Worm (Caenorhabditis elegans) whole organism, L4 larva: Measurements from ENCODE around the gene srab-8.

Source experiments
- D1046.2 ChIP-seq: fragments of 200-800 bp; sonication (Bioruptor generic); IDR thresholded peaks from 2 replicates; pipeline ENCODE4 v1.3.6; 2022; ENCODE audit warnings: missing genetic modification characterization, missing compliant biosample characterization
- F10B5.3 ChIP-seq: sonication (generic microtip); optimal IDR thresholded peaks from 2 replicates; lab custom pipeline; 2016; ENCODE audit warnings: mild to moderate bottlenecking, missing genetic modification characterization, missing compliant biosample characterization
- F26F4.8 ChIP-seq: fragments of 200-800 bp; sonication (Bioruptor generic); conservative IDR thresholded peaks from 2 replicates; pipeline ENCODE4 v1.3.6; 2022; ENCODE audit warnings: missing genetic modification characterization, missing compliant biosample characterization
- F44E2.7 ChIP-seq: fragments of 200-800 bp; sonication (Bioruptor generic); IDR thresholded peaks from 2 replicates; pipeline ENCODE4 v2.1.2; 2022; ENCODE audit warnings: missing genetic modification characterization, missing compliant biosample characterization
- Y48G9A.11 ChIP-seq: fragments of 200-800 bp; sonication (Bioruptor generic); IDR thresholded peaks from 2 replicates; pipeline ENCODE4 v1.3.6; 2022; ENCODE audit warnings: missing genetic modification reagents, missing genetic modification characterization, missing compliant biosample characterization
- aha-1 ChIP-seq: fragments of 150-350 bp; peaks from one replicate; lab custom pipeline; 2014; ENCODE audit warnings: missing biosample characterization, missing genetic modification characterization
- aly-2 ChIP-seq: sonication (generic microtip); optimal IDR thresholded peaks from 2 replicates; lab custom pipeline; 2018; ENCODE audit warnings: missing biosample characterization, missing genetic modification characterization
- ceh-20 ChIP-seq: fragments of 200-800 bp; sonication (Bioruptor generic); IDR thresholded peaks from 2 replicates; pipeline ENCODE4 v1.3.6; 2022; ENCODE audit warnings: missing genetic modification reagents, missing genetic modification characterization, missing compliant biosample characterization
- ceh-62 ChIP-seq: sonication (generic microtip); optimal IDR thresholded peaks from 2 replicates; lab custom pipeline; 2017; ENCODE audit warnings: missing biosample characterization, missing genetic modification characterization
- daf-19 ChIP-seq: fragments of 200-800 bp; sonication (Bioruptor generic); conservative IDR thresholded peaks from 2 replicates; pipeline ENCODE4 v1.3.6; 2022; ENCODE audit warnings: missing genetic modification characterization, missing compliant biosample characterization
- daf-8 ChIP-seq: fragments of 200-800 bp; sonication (Bioruptor generic); IDR thresholded peaks from 2 replicates; pipeline ENCODE4 v1.3.6; 2022; ENCODE audit warnings: missing genetic modification characterization, missing compliant biosample characterization
- dmd-6 ChIP-seq: fragments of 200-800 bp; sonication (Bioruptor generic); IDR thresholded peaks from 2 replicates; pipeline ENCODE4 v1.3.6; 2022; ENCODE audit warnings: missing genetic modification reagents, missing genetic modification characterization, missing compliant biosample characterization
- dmd-8 ChIP-seq: fragments of 200-800 bp; sonication (Bioruptor generic); IDR thresholded peaks from 2 replicates; pipeline ENCODE4 v1.3.6; 2022; ENCODE audit warnings: missing genetic modification characterization, missing compliant biosample characterization
- duxl-1 ChIP-seq: sonication (generic microtip); optimal IDR thresholded peaks from 2 replicates; lab custom pipeline; 2016; ENCODE audit warnings: mild to moderate bottlenecking, missing genetic modification characterization, moderate library complexity, missing compliant biosample characterization; ENCODE audit not compliant: poor library complexity
- dve-1 ChIP-seq: sonication (generic microtip); optimal IDR thresholded peaks from 2 replicates; lab custom pipeline; 2017; ENCODE audit warnings: antibody characterized with exemption, mild to moderate bottlenecking, missing genetic modification characterization, missing compliant biosample characterization; ENCODE audit not compliant: insufficient read depth
- egl-43 ChIP-seq: fragments of 200-800 bp; sonication (Bioruptor generic); IDR thresholded peaks from 2 replicates; pipeline ENCODE4 v1.3.6; 2022; ENCODE audit warnings: missing genetic modification reagents, missing genetic modification characterization, missing compliant biosample characterization
- fkh-10 ChIP-seq: fragments of 150-350 bp; optimal IDR thresholded peaks from 2 replicates; lab custom pipeline; 2014; ENCODE audit warnings: missing biosample characterization, missing genetic modification reagents, missing genetic modification characterization
- fos-1 ChIP-seq: fragments of 150-350 bp; optimal IDR thresholded peaks from 2 replicates; lab custom pipeline; 2014; ENCODE audit warnings: missing biosample characterization, missing genetic modification characterization
- hif-1 ChIP-seq, 2 experiments: sonication (generic microtip); optimal IDR thresholded peaks; 2 replicates each; lab custom pipeline; 2016 to 2017; ENCODE audit warnings: missing compliant biosample characterization in 2 of 2, missing genetic modification characterization in 2 of 2, missing genetic modification reagents in 2 of 2, missing genotype in 2 of 2, mild to moderate bottlenecking in 1 of 2
- lin-29 ChIP-seq: fragments of 200-800 bp; sonication (Bioruptor generic); IDR thresholded peaks from 2 replicates; pipeline ENCODE4 v1.3.6; 2022; ENCODE audit warnings: missing genetic modification reagents, missing genetic modification characterization, missing compliant biosample characterization
- lin-38 ChIP-seq: fragments of 200-800 bp; sonication (Bioruptor generic); IDR thresholded peaks from 2 replicates; pipeline ENCODE4 v1.3.6; 2022; ENCODE audit warnings: missing genetic modification reagents, missing genetic modification characterization, missing compliant biosample characterization
- mdl-1 ChIP-seq, 2 experiments: fragments of 150-350 bp in 1 of 2; sonication (generic microtip) in 1 of 2; optimal IDR thresholded peaks; 2 replicates each; lab custom pipeline; 2014 to 2017; ENCODE audit warnings: missing biosample characterization in 2 of 2, missing genetic modification characterization in 2 of 2
- mep-1 ChIP-seq: fragments of 150-350 bp; sonication (generic microtip); optimal IDR thresholded peaks from 3 replicates; lab custom pipeline; 2014; ENCODE audit warnings: missing biosample characterization, missing genetic modification characterization
- mes-2 ChIP-seq: sonication (generic microtip); optimal IDR thresholded peaks from 2 replicates; lab custom pipeline; 2016; ENCODE audit warnings: missing genotype, mild to moderate bottlenecking, missing genetic modification characterization, missing compliant biosample characterization; ENCODE audit not compliant: poor library complexity, severe bottlenecking
- mxl-3 ChIP-seq: fragments of 200-800 bp; sonication (Bioruptor generic); optimal IDR thresholded peaks from 2 replicates; lab custom pipeline; 2018; ENCODE audit warnings: mild to moderate bottlenecking, missing genetic modification characterization, missing compliant biosample characterization
- nhr-28 ChIP-seq: fragments of 150-350 bp; optimal IDR thresholded peaks from 2 replicates; lab custom pipeline; 2014; ENCODE audit warnings: missing biosample characterization, missing genetic modification characterization
- pha-4 ChIP-seq, 2 experiments: fragments of 150-350 bp in 1 of 2; fragments of 200-800 bp in 1 of 2; sonication (Bioruptor generic) in 1 of 2; IDR thresholded peaks in 1 of 2; optimal IDR thresholded peaks in 1 of 2; 2 replicates each; pipeline versions ENCODE4 v1.3.6 to Lab custom; 2014 to 2022; ENCODE audit warnings: missing genetic modification characterization in 2 of 2, missing genetic modification reagents in 2 of 2, missing biosample characterization in 1 of 2, missing compliant biosample characterization in 1 of 2
- php-3 ChIP-seq: fragments of 200-800 bp; sonication (Bioruptor generic); IDR thresholded peaks from 2 replicates; pipeline ENCODE4 v1.3.6; 2022; ENCODE audit warnings: missing genetic modification reagents, missing genetic modification characterization, missing compliant biosample characterization
- pqm-1 ChIP-seq: sonication (generic microtip); optimal IDR thresholded peaks from 2 replicates; lab custom pipeline; 2017; ENCODE audit warnings: missing biosample characterization, missing genetic modification characterization
- set-16 ChIP-seq: fragments of 200-800 bp; sonication (Bioruptor generic); IDR thresholded peaks from 2 replicates; pipeline ENCODE4 v1.3.6; 2022; ENCODE audit warnings: missing genetic modification reagents, missing genetic modification characterization, missing compliant biosample characterization
- spr-1 ChIP-seq: sonication (generic microtip); optimal IDR thresholded peaks from 2 replicates; lab custom pipeline; 2016; ENCODE audit warnings: mild to moderate bottlenecking, missing genetic modification characterization, missing compliant biosample characterization
- tag-97 ChIP-seq: fragments of 200-800 bp; sonication (Bioruptor generic); IDR thresholded peaks from 2 replicates; pipeline ENCODE4 v1.3.6; 2022; ENCODE audit warnings: missing genetic modification characterization, missing compliant biosample characterization
- unc-62 ChIP-seq, 3 experiments: fragments of 150-350 bp in 1 of 3; sonication (generic microtip); optimal IDR thresholded peaks in 2 of 3; peaks in 1 of 3; 1 replicate in 1 of 3; 2 replicates in 2 of 3; lab custom pipeline; 2014 to 2017; ENCODE audit warnings: missing biosample characterization in 3 of 3, missing genetic modification characterization in 3 of 3, missing genetic modification reagents in 3 of 3, missing genotype in 1 of 3
- vab-7 ChIP-seq: fragments of 200-800 bp; sonication (Bioruptor generic); IDR thresholded peaks from 2 replicates; pipeline ENCODE4 v1.3.6; 2022; ENCODE audit warnings: missing genetic modification reagents, missing genetic modification characterization, missing compliant biosample characterization
- zip-2 ChIP-seq: fragments of 150-350 bp; optimal IDR thresholded peaks from 2 replicates; lab custom pipeline; 2014; ENCODE audit warnings: missing biosample characterization, missing genetic modification characterization
- ztf-7 ChIP-seq: fragments of 150-350 bp; optimal IDR thresholded peaks from 2 replicates; lab custom pipeline; 2014; ENCODE audit warnings: missing biosample characterization, missing genetic modification characterization

Gene srab-8

DNA sequence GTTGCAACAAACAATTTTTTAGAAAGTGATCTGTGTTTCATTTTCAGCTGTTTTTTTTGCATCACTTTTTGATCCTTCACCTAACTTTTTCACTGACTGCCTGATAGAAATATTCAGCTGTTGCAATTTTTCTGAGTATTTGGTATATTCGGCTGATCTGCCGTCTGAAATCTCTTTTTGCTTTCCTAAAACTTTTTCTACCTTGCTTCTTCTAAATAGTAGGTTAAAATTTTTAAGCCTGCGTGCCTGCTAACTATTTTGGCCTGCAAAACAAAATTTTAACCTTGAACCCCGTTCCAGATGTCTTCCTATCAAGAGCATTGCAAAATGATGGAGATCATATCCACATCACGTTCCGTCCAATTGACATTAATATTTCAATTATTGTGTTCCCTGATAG is at the start of gene srab-8:
Gene srab-8 (plus strand): TSS at position 301 of the 400 bp plus-strand sequence.
- no peak for TF ChIP-seq pqm-1
- TF ChIP-seq, all 104 proteins: peak for 0

DNA sequence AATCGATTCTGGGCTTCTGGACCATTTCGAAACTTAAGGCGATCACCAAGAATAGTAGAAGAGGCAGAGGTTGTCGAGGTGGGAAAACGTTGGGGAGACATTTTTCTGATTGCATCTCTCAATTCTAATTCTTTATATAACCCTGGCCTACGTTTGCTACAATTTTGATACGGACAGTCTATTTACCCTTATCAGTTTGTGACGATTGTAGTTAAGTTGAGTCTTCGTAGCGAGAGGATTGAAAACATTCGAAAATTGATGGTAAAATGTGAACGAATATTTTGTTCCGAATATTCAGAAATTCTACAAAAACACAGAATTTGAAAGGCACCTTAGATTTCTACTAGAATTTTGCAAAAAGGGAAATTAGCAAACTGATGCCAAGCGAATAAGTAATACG is 48.6 kb upstream of the srab-8 start, which contains the start of gene Y73C8C.10:
Gene Y73C8C.10 (minus strand): TSS at position 101 of the 400 bp plus-strand sequence.
- no peak for TF ChIP-seq daf-8 (GFP tag; lab: Robert Waterston, UW)
- no peak for TF ChIP-seq dmd-8 (GFP tag; lab: Robert Waterston, UW)
- TF ChIP-seq aha-1 (tag; lab: Kevin White, UChicago) = peak; percentile 32
- no peak for TF ChIP-seq lin-38 (GFP tag; lab: Robert Waterston, UW)
- peak; percentile 64 for TF ChIP-seq nhr-28 (tag; lab: Kevin White, UChicago)

DNA sequence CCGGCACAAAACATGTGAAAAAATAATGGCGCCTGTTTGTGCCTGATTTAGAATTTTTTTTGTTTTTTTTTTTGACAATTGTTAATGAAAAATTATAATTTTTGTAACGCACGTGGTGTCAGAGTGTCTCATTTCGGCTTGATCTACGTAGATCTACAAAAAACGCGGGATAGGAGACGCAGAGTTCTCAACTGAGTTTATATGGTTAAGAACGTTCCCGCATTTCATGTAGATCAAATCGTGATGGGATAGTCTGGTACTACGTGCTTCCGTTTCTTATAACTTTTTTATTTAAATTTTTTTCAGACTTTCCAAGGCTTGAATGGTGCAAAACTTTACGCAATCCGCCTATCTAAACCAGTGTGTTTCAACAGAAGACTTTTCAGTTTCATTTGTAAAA is 47.5 kb upstream of the srab-8 start, which contains the start of gene tat-6:
Gene tat-6 (plus strand): TSS at position 301 of the 400 bp plus-strand sequence.
- TF ChIP-seq duxl-1 (tag; lab: Kevin White, UChicago) (no peak), aly-2 (tag; lab: Kevin White, UChicago) (no peak), fos-1 (tag; lab: Kevin White, UChicago) (no peak), ztf-7 (no peak), ceh-62 (tag; lab: Kevin White, UChicago) (no peak), dmd-8 (GFP tag; lab: Robert Waterston, UW) (no peak), daf-19 (GFP tag; lab: Robert Waterston, UW) (no peak), dve-1 (tag; lab: Kevin White, UChicago) (no peak), set-16 (no peak), hif-1 (tag; optimal IDR thresholded peaks at IDR 0.05; lab: Kevin White, UChicago) (no peak)

DNA sequence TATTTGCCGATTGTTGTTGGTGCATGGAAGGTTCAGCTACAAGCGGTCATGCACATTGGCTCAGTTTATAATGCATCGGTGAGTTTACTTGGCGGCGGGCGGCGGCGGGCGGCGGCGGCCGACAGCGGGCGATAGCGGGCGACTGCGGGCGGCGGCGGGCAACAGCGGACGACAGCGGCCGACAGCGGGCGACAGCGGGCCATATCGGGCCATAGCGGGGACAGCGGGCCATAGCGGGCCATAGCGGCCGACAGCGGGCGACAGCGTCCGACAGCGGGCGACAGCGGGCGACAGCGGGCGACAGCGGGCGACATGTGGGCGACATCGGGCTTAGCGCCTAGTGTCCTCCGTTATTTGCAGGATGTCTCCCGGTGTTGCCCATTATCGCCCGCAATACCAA is 44.1 kb upstream of the srab-8 start:
- TF ChIP-seq tag-97 (GFP tag; lab: Robert Waterston, UW) = no peak
- TF ChIP-seq F44E2.7 (GFP tag; lab: Robert Waterston, UW) = peak; percentile 62; the same call in 1 of the 2 replicates
- TF ChIP-seq ceh-62 (tag; lab: Kevin White, UChicago) = no peak
- TF ChIP-seq set-16 = peak; percentile 99
- no peak for TF ChIP-seq spr-1
- TF ChIP-seq zip-2 (tag; lab: Kevin White, UChicago) = no peak
- no peak for TF ChIP-seq mdl-1 (tag; optimal IDR thresholded peaks at IDR 0.05; lab: Kevin White, UChicago)
- 0 out of 2 replicates have a peak, but pooled peaks have one; percentile 11 for TF ChIP-seq egl-43 (GFP tag; lab: Robert Waterston, UW)
- TF ChIP-seq fkh-10 (GFP tag; lab: Kevin White, UChicago) = no peak
- TF ChIP-seq Y48G9A.11 (GFP tag; lab: Robert Waterston, UW) = peak; percentile 41; the same call in 1 of the 2 replicates
- no peak for TF ChIP-seq aly-2 (tag; lab: Kevin White, UChicago)
- TF ChIP-seq ceh-20 = no peak
- no peak for TF ChIP-seq dmd-6

DNA sequence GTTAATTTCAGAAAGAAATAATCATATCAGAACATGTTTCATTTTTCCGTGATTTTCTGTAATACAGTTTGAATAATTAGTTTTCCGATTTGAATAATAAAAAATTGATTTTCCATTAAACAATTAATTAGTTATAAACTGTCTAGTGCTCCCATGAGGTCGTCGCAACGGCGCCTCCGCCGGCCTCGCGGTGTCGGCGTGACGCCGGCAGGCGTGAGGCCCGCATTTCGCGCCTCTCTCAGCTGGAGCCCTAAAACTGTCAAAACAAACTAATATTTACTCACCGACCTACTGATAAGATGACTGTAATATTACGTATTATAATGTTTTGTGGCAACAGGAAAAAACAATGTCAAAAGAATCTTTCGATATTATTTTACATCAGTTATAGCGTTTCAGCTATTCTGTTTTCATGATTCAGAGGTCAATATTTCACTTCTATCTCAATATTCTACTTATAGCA is 42.9 kb upstream of the srab-8 start, which contains the start of gene F02C9.2:
Gene F02C9.2 (plus strand): TSS at position 413 of the 463 bp plus-strand sequence.
- TF ChIP-seq lin-29 (GFP tag; lab: Robert Waterston, UW) (no peak), set-16 (peak; percentile 76)
- TF ChIP-seq, all 104 proteins: peak for 1

DNA sequence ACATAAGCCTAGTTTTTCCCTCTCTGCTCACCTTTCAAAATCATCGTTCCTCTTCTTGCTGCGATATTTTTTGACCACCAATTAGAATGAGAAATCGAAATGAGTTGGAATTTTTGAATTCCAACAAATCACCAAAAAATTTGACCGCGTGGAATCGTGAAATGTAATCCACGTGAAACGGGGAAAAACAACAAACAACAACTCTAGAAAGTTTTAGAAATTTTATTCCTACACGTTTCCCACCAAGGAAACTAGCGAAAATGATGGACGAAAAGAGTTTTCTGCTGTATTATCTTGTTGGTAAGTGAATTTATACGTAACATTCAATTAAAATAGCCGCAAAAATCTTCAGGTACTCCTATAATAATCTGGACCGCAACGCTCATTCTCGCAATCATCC is 37.8 kb upstream of the srab-8 start, which contains the start of the genes irld-3 and F02C9.1:
Gene irld-3 (minus strand): TSS at position 101 of the 400 bp plus-strand sequence.
Gene F02C9.1 (plus strand): TSS at position 216 of the 400 bp plus-strand sequence.
- TF ChIP-seq mep-1 (no peak), unc-62 (GFP tag; optimal IDR thresholded peaks at IDR 0.05 in 1 of 2; lab: Kevin White, UChicago) (peak in 1 of 2 experiments; percentile 39), unc-62 (tag; optimal IDR thresholded peaks at IDR 0.05; lab: Kevin White, UChicago) (no peak)

DNA sequence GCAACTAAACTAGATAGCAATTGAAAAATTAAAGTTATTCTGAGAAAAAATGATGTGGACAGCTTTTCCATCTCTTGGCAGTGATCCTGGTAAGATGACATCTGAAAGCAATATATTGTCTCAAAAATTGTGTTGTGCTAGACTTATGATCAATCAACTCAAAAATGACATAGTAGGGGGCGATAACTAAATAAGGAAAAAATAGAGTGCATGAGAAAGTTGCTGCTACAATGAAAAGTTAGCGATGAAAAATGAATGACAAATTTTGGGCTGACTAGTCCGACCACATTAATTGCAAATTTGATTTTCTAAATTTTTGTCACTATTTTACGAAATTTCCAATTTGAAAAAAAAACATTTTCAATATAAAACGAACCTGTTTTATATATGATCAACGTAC is 35.1 kb upstream of the srab-8 start, which contains the start of gene srab-9:
Gene srab-9 (minus strand): TSS at position 101 of the 400 bp plus-strand sequence.
- TF ChIP-seq pha-4 (GFP tag; IDR thresholded peaks at IDR 0.05; lab: Robert Waterston, UW) = no peak
- no peak for TF ChIP-seq pha-4 (tag; optimal IDR thresholded peaks at IDR 0.05; lab: Kevin White, UChicago)
- no peak for TF ChIP-seq vab-7 (GFP tag; lab: Robert Waterston, UW)
- TF ChIP-seq F10B5.3 (tag; lab: Kevin White, UChicago) = no peak
- no peak for TF ChIP-seq php-3 (GFP tag; lab: Robert Waterston, UW)
- TF ChIP-seq mxl-3 (GFP tag; lab: Kevin White, UChicago) = no peak
- TF ChIP-seq D1046.2 (GFP tag; lab: Robert Waterston, UW) = no peak
- TF ChIP-seq lin-38 (GFP tag; lab: Robert Waterston, UW) = no peak
- no peak for TF ChIP-seq mes-2 (tag; lab: Kevin White, UChicago)
- no peak for TF ChIP-seq ztf-7
- no peak for TF ChIP-seq F26F4.8 (GFP tag; lab: Robert Waterston, UW)
